Worm (Caenorhabditis elegans) whole organism, L2 larva: ENCODE measurements around the gene F21H7.12.

Experiments used
- C34F6.9 ChIP-seq: fragments of 150-350 bp; optimal IDR thresholded peaks from 2 replicates; lab custom pipeline; 2014; ENCODE audit warnings: missing biosample characterization, missing genetic modification characterization
- R02D3.7 ChIP-seq: fragments of 150-350 bp; optimal IDR thresholded peaks from 2 replicates; lab custom pipeline; 2014; ENCODE audit warnings: missing biosample characterization, missing genetic modification characterization
- alr-1 ChIP-seq: fragments of 150-350 bp; optimal IDR thresholded peaks from 2 replicates; lab custom pipeline; 2014; ENCODE audit warnings: missing biosample characterization, missing genetic modification characterization
- aly-2 ChIP-seq: fragments of 150-350 bp; optimal IDR thresholded peaks from 2 replicates; lab custom pipeline; 2014; ENCODE audit warnings: missing biosample characterization, missing genetic modification characterization
- ama-1 ChIP-seq: fragments of 150-350 bp; optimal IDR thresholded peaks from 2 replicates; lab custom pipeline; 2018; ENCODE audit warnings: inconsistent platforms
- blmp-1 ChIP-seq: sonication (generic microtip); optimal IDR thresholded peaks from 2 replicates; lab custom pipeline; 2017; ENCODE audit warnings: missing genetic modification characterization, mild to moderate bottlenecking, missing compliant biosample characterization, antibody characterized with exemption, moderate library complexity; ENCODE audit not compliant: insufficient read depth
- ceh-16 ChIP-seq: fragments of 150-350 bp; optimal IDR thresholded peaks from 2 replicates; lab custom pipeline; 2014; ENCODE audit warnings: missing biosample characterization, missing genetic modification characterization
- ceh-82 ChIP-seq: fragments of 150-350 bp; optimal IDR thresholded peaks from 2 replicates; lab custom pipeline; 2014; ENCODE audit warnings: missing biosample characterization, missing genetic modification characterization
- crh-2 ChIP-seq: sonication (generic microtip); optimal IDR thresholded peaks from 2 replicates; lab custom pipeline; 2017; ENCODE audit warnings: missing biosample characterization, missing genetic modification characterization
- egl-27 ChIP-seq: sonication (generic microtip); optimal IDR thresholded peaks from 3 replicates; lab custom pipeline; 2017; ENCODE audit warnings: missing biosample characterization, missing genetic modification reagents, missing genetic modification characterization
- elt-1 ChIP-seq: fragments of 150-350 bp; optimal IDR thresholded peaks from 2 replicates; lab custom pipeline; 2014; ENCODE audit warnings: missing biosample characterization, missing genetic modification characterization
- elt-3 ChIP-seq: sonication (generic microtip); optimal IDR thresholded peaks from 2 replicates; lab custom pipeline; 2017; ENCODE audit warnings: missing biosample characterization, missing genetic modification characterization
- fos-1 ChIP-seq: fragments of 150-350 bp; optimal IDR thresholded peaks from 2 replicates; lab custom pipeline; 2014; ENCODE audit warnings: missing biosample characterization, missing genetic modification characterization
- gmeb-1 ChIP-seq: fragments of 150-350 bp; optimal IDR thresholded peaks from 2 replicates; lab custom pipeline; 2014; ENCODE audit warnings: missing biosample characterization, missing genetic modification characterization
- lin-11 ChIP-seq: fragments of 150-350 bp; sonication (generic microtip); optimal IDR thresholded peaks from 2 replicates; lab custom pipeline; 2014; ENCODE audit warnings: missing biosample characterization, missing genetic modification characterization, inconsistent platforms, mixed read lengths
- lin-13 ChIP-seq: fragments of 150-350 bp; optimal IDR thresholded peaks from 2 replicates; lab custom pipeline; 2014; ENCODE audit warnings: missing biosample characterization, missing genetic modification reagents, missing genetic modification characterization
- lin-39 ChIP-seq: fragments of 150-350 bp; optimal IDR thresholded peaks from 2 replicates; lab custom pipeline; 2014; ENCODE audit warnings: missing biosample characterization, missing genetic modification reagents, missing genetic modification characterization
- lsy-2 ChIP-seq, 2 experiments: fragments of 150-350 bp in 1 of 2; sonication (generic microtip) in 1 of 2; optimal IDR thresholded peaks; 2 replicates each; lab custom pipeline; 2014 to 2017; ENCODE audit warnings: missing biosample characterization in 2 of 2, missing genetic modification characterization in 2 of 2
- mab-5 ChIP-seq: fragments of 150-350 bp; optimal IDR thresholded peaks from 2 replicates; lab custom pipeline; 2014; ENCODE audit warnings: missing biosample characterization, missing genetic modification characterization
- mdl-1 ChIP-seq, 2 experiments: fragments of 150-350 bp in 1 of 2; sonication (generic microtip) in 1 of 2; optimal IDR thresholded peaks; 2 replicates each; lab custom pipeline; 2017; ENCODE audit warnings: missing biosample characterization in 2 of 2, missing genetic modification characterization in 2 of 2
- nhr-10 ChIP-seq: sonication (generic microtip); optimal IDR thresholded peaks from 2 replicates; lab custom pipeline; 2017; ENCODE audit warnings: missing biosample characterization, missing genetic modification characterization
- nhr-11 ChIP-seq: fragments of 150-350 bp; optimal IDR thresholded peaks from 2 replicates; lab custom pipeline; 2014; ENCODE audit warnings: missing biosample characterization, missing genetic modification characterization
- nhr-129 ChIP-seq: fragments of 150-350 bp; optimal IDR thresholded peaks from 2 replicates; lab custom pipeline; 2014; ENCODE audit warnings: missing biosample characterization, missing genetic modification characterization
- nhr-23 ChIP-seq: fragments of 150-350 bp; optimal IDR thresholded peaks from 2 replicates; lab custom pipeline; 2014; ENCODE audit warnings: missing biosample characterization, missing genetic modification reagents, missing genetic modification characterization
- nhr-6 ChIP-seq: fragments of 150-350 bp; optimal IDR thresholded peaks from 2 replicates; lab custom pipeline; 2014; ENCODE audit warnings: missing biosample characterization, missing genetic modification characterization
- nhr-77 ChIP-seq: fragments of 150-350 bp; optimal IDR thresholded peaks from 2 replicates; lab custom pipeline; 2014; ENCODE audit warnings: missing biosample characterization, missing genetic modification characterization
- sem-4 ChIP-seq: fragments of 150-350 bp; optimal IDR thresholded peaks from 2 replicates; lab custom pipeline; 2014; ENCODE audit warnings: missing biosample characterization, missing genetic modification reagents, missing genetic modification characterization
- sma-3 ChIP-seq: sonication (generic microtip); optimal IDR thresholded peaks from 2 replicates; lab custom pipeline; 2016; ENCODE audit warnings: missing genetic modification reagents, missing genetic modification characterization, missing compliant biosample characterization
- sma-9 ChIP-seq, 2 experiments: fragments of 150-350 bp in 1 of 2; sonication (generic microtip) in 1 of 2; optimal IDR thresholded peaks; 2 replicates each; lab custom pipeline; 2014 to 2016; ENCODE audit warnings: missing genetic modification characterization in 2 of 2, mild to moderate bottlenecking in 1 of 2, missing biosample characterization in 1 of 2, missing compliant biosample characterization in 1 of 2, missing genetic modification reagents in 1 of 2, moderate library complexity in 1 of 2
- snpc-4 ChIP-seq: fragments of 150-350 bp; optimal IDR thresholded peaks from 2 replicates; lab custom pipeline; 2014; ENCODE audit warnings: missing biosample characterization, missing genetic modification characterization
- unc-39 ChIP-seq: fragments of 150-350 bp; optimal IDR thresholded peaks from 2 replicates; lab custom pipeline; 2014; ENCODE audit warnings: missing biosample characterization, missing genetic modification characterization
- unc-55 ChIP-seq: fragments of 150-350 bp; sonication (generic microtip); optimal IDR thresholded peaks from 3 replicates; lab custom pipeline; 2014; ENCODE audit warnings: missing biosample characterization, missing genetic modification reagents, missing genetic modification characterization
- unc-62 ChIP-seq: fragments of 150-350 bp; optimal IDR thresholded peaks from 2 replicates; lab custom pipeline; 2014; ENCODE audit warnings: missing biosample characterization, missing genetic modification reagents, missing genetic modification characterization
- zag-1 ChIP-seq: fragments of 150-350 bp; optimal IDR thresholded peaks from 2 replicates; lab custom pipeline; 2014; ENCODE audit warnings: missing biosample characterization, missing genetic modification characterization
- ztf-1 ChIP-seq: fragments of 200-800 bp; sonication (Bioruptor generic); conservative IDR thresholded peaks from 2 replicates; pipeline ENCODE4 v1.3.6; 2022; ENCODE audit warnings: missing genetic modification characterization, missing compliant biosample characterization
- ztf-11 ChIP-seq: sonication (generic microtip); optimal IDR thresholded peaks from 2 replicates; lab custom pipeline; 2017; ENCODE audit warnings: missing biosample characterization, missing genetic modification characterization

F21H7.12 gene

ce11 chrV:16259684-16260083 is 29.7 kb downstream of the F21H7.12 start, which contains the start of gene nhr-127:
Gene nhr-127, plus strand, starts transcription at chrV:16259984.
- no peak for TF ChIP-seq lin-13 (GFP tag; lab: Kevin White, UChicago)

DNA sequence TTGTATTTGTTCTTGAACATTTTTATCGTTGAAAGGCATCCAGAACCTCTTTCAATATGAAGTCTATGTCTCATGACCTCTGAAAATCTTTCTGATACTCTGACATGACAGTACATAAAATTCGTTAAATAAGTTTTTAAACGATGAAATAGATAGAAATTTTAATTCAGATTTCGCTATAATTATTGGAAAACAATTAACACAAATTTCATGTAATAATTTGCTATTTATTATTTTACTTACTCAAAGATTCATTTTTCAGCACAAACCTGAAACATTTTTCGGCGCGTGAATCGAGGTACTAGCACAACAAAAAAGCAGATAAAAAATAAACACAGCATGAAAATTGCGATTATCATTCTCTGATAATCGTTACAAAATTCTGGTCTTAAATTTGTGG is 36.5 kb downstream of the F21H7.12 start, which contains the start of gene T13F3.4:
Gene T13F3.4, minus strand, starts transcription at position 101 of the 400 bp plus-strand sequence.
- TF ChIP-seq elt-3 (tag; lab: Kevin White, UChicago) (no peak), nhr-23 (tag; lab: Kevin White, UChicago) (no peak), unc-39 (no peak), nhr-10 (no peak), lin-39 (tag; lab: Kevin White, UChicago) (no peak), sma-9 (GFP tag; optimal IDR thresholded peaks at IDR 0.05; lab: Kevin White, UChicago) (no peak), sma-9 (tag; optimal IDR thresholded peaks at IDR 0.05; lab: Kevin White, UChicago) (no peak), nhr-11 (tag; lab: Kevin White, UChicago) (no peak), sma-3 (GFP tag; lab: Kevin White, UChicago) (no peak), mdl-1 (tag; optimal IDR thresholded peaks at IDR 0.05; lab: Kevin White, UChicago) (no peak), sem-4 (tag; lab: Kevin White, UChicago) (no peak), nhr-77 (tag; lab: Kevin White, UChicago) (no peak)
- TF ChIP-seq, all 48 proteins: peak for 0

ce11 chrV:16269556-16269955 is 39.6 kb downstream of the F21H7.12 start, which contains the start of the genes fbxa-2 and T13F3.8:
Gene fbxa-2, minus strand, starts transcription at chrV:16269656.
Gene T13F3.8, plus strand, starts transcription at chrV:16269800.
- no peak for TF ChIP-seq crh-2 (tag; lab: Kevin White, UChicago)
- no peak for TF ChIP-seq ceh-82 (tag; lab: Kevin White, UChicago)
- no peak for TF ChIP-seq elt-3 (tag; lab: Kevin White, UChicago)
- no peak for TF ChIP-seq gmeb-1 (tag; lab: Kevin White, UChicago)
- no peak for TF ChIP-seq mab-5
- TF ChIP-seq ceh-16 (tag; lab: Kevin White, UChicago): no peak
- no peak for TF ChIP-seq nhr-23 (tag; lab: Kevin White, UChicago)

ce11 chrV:16271121-16271520 is 41.2 kb downstream of the F21H7.12 start, which contains the start of gene T13F3.6:
Gene T13F3.6, minus strand, starts transcription at chrV:16271221.
- TF ChIP-seq unc-55 (no peak), egl-27 (tag; lab: Kevin White, UChicago) (no peak), snpc-4 (tag; lab: Kevin White, UChicago) (no peak), R02D3.7 (no peak), C34F6.9 (no peak), unc-62 (GFP tag; lab: Kevin White, UChicago) (no peak), alr-1 (tag; lab: Kevin White, UChicago) (no peak), nhr-129 (tag; lab: Kevin White, UChicago) (no peak), ama-1 (lab: Kevin White, UChicago) (no peak), elt-1 (tag; lab: Kevin White, UChicago) (no peak), aly-2 (no peak), blmp-1 (tag; lab: Kevin White, UChicago) (no peak), sma-9 (GFP tag; optimal IDR thresholded peaks at IDR 0.05; lab: Kevin White, UChicago) (no peak), sma-9 (tag; optimal IDR thresholded peaks at IDR 0.05; lab: Kevin White, UChicago) (no peak), zag-1 (tag; lab: Kevin White, UChicago) (no peak), lsy-2 (tag; optimal IDR thresholded peaks at IDR 0.05; lab: Kevin White, UChicago) (no peak)

- TF ChIP-seq elt-1 (tag; lab: Kevin White, UChicago): no peak
- TF ChIP-seq lin-11 (tag; lab: Kevin White, UChicago): no peak
- no peak for TF ChIP-seq ztf-1
- TF ChIP-seq crh-2 (tag; lab: Kevin White, UChicago): no peak
- TF ChIP-seq nhr-6 (tag; lab: Kevin White, UChicago): no peak
- TF ChIP-seq gmeb-1 (tag; lab: Kevin White, UChicago): no peak
- TF ChIP-seq fos-1: no peak
- TF ChIP-seq sem-4 (tag; lab: Kevin White, UChicago): no peak
- no peak for TF ChIP-seq C34F6.9
- no peak for TF ChIP-seq ztf-11 (tag; lab: Kevin White, UChicago)
- TF ChIP-seq unc-55: no peak
These were observed 45.4 kb downstream of the F21H7.12 start, which contains the start of gene pacl-1 for ce11 chrV:16275347-16275746. Gene pacl-1, minus strand, starts transcription at chrV:16275447.
